Worm (Caenorhabditis elegans): ENCODE measurements around the gene E04F6.15.

The E04F6.15 gene

DNA sequence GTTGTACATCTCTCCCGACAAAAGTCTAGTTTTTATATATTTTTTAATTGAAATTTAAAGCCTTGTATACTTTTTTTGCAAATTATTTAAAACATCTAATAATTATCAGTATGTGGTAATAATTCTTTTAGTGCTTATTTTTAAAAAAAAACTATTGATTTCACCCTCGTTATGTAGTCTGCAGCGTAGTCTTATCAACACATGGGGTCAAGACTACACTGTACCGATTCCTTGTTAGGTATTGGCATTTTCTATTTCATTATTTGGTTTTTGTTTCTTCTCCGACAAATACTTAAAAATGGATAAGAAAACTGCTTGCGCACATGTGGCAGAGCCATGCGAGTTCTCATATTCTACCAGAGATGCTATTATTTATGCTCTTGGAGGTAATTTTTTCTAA, 14.0 kb downstream of the E04F6.15 start, which contains the start of gene maoc-1:
maoc-1 (plus strand) TSS at position 237 of the 400 bp plus-strand sequence.
- no peak for TF ChIP-seq lin-14 (GFP tag; optimal IDR thresholded peaks at IDR 0.05)
- TF ChIP-seq fkh-4 (tag; optimal IDR thresholded peaks at IDR 0.05; ENCODE audit: borderline replicate concordance) = no peak
- no peak for TF ChIP-seq sox-4 (tag; optimal IDR thresholded peaks at IDR 0.05)
- no peak for TF ChIP-seq grh-1 (GFP tag; IDR thresholded peaks at IDR 0.05)
- TF ChIP-seq vab-15 (tag; optimal IDR thresholded peaks at IDR 0.05) = no peak
- TF ChIP-seq irx-1 (tag; optimal IDR thresholded peaks at IDR 0.05) = no peak
- TF ChIP-seq nhr-47 (tag; optimal IDR thresholded peaks at IDR 0.05) = no peak
- peak; percentile 6 for TF ChIP-seq elt-2 (tag; optimal IDR thresholded peaks at IDR 0.05)
- peak; percentile 36 for TF ChIP-seq nhr-20 (tag; optimal IDR thresholded peaks at IDR 0.05)
- peak in 1 of 2 experiments; percentile 18 for TF ChIP-seq lin-35 (GFP tag; optimal IDR thresholded peaks at IDR 0.05)
- no peak for TF ChIP-seq fkh-8 (tag; optimal IDR thresholded peaks at IDR 0.05)
- TF ChIP-seq ceh-82 (tag; optimal IDR thresholded peaks at IDR 0.05) = no peak
- TF ChIP-seq ceh-8 (GFP tag; optimal IDR thresholded peaks at IDR 0.05) = no peak
- peak; percentile 5 for TF ChIP-seq blmp-1 (tag; optimal IDR thresholded peaks at IDR 0.05)
- no peak for TF ChIP-seq ces-1 (GFP tag; optimal IDR thresholded peaks at IDR 0.05)
- no peak for TF ChIP-seq lin-15B (tag; optimal IDR thresholded peaks at IDR 0.05)
- no peak for TF ChIP-seq unc-98 (GFP tag; IDR thresholded peaks at IDR 0.05)

DNA sequence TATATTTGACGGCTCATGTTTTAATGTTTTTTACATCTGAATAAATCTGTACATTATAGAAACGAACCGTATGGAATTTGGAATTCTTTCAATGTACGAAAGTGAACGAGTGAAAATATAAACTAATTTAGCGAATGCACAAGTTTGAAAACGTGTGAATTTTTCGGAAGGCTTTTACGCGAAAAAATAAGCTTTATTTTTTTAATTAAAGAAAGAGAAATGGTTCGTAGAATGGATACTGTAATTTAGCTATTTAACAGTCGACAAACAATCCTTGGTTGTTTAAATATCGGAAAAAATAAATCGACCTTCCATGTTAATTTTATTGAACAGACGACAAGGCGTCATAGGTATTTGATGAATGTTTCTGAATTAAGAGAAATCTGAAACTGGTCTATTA, 14.5 kb downstream of the E04F6.15 start, which contains the start of gene acdh-12:
acdh-12 (minus strand) TSS at position 101 of the 400 bp plus-strand sequence.
- no peak for TF ChIP-seq C04F5.9 (tag; optimal IDR thresholded peaks at IDR 0.05)

DNA sequence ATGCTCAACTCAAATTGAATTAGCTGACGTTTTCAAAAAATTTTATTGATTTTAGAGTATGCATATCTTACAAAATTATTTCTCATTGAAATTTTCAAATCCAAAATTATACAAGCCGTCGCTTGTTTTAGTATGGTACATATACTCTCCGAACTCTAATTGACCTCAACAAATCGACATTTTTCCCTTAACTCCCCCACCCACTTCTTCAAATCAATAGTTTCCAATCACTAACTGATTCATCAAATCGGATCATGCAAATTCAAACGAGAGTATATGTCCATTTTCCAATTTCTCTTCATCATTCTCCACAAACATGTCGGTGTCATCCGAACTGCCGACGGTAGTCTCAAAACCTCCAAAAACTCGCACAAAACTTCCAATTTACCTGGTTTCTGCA, 21.0 kb downstream of the E04F6.15 start, which contains the start of gene E04F6.4:
E04F6.4 (plus strand) TSS at position 301 of the 400 bp plus-strand sequence.
- TF ChIP-seq swsn-7 (tag; optimal IDR thresholded peaks at IDR 0.05) (no peak), fos-1 (tag; optimal IDR thresholded peaks at IDR 0.05) (no peak), F16B12.6 (tag; optimal IDR thresholded peaks at IDR 0.05) (no peak), lin-15B (tag; optimal IDR thresholded peaks at IDR 0.05) (no peak), nhr-20 (tag; optimal IDR thresholded peaks at IDR 0.05) (no peak), jun-1 (tag; optimal IDR thresholded peaks at IDR 0.05) (no peak), zip-4 (GFP tag; optimal IDR thresholded peaks at IDR 0.05) (no peak)

DNA sequence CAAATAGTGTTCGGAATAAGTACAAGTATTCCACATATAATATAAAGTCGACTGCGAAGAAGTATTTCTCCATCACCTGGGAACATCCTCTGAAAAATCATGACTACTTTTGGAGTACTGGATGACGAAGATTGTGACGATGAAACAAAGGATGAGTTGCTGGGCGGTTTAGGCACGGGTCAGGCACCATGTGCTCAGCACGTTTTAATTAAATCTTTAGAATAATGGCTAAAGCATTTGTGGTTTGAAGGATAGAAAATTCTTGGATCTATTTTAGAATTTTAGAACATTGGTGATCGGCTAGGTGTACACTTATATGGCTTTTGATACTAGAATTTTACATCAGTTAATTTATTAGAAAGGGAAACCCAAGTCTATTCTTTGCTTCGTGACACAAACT, 23.0 kb downstream of the E04F6.15 start, which contains the start of gene C27H5.6:
C27H5.6 (minus strand) TSS at position 101 of the 400 bp plus-strand sequence.
- no peak for TF ChIP-seq mdl-1 (tag; optimal IDR thresholded peaks at IDR 0.05)
- TF ChIP-seq lir-3 (tag; optimal IDR thresholded peaks at IDR 0.05; ENCODE audit: poor library complexity) = peak; percentile 34
- TF ChIP-seq unc-86 (tag; optimal IDR thresholded peaks at IDR 0.05) = no peak
- TF ChIP-seq F16B12.6 (tag; optimal IDR thresholded peaks at IDR 0.05) = no peak

DNA sequence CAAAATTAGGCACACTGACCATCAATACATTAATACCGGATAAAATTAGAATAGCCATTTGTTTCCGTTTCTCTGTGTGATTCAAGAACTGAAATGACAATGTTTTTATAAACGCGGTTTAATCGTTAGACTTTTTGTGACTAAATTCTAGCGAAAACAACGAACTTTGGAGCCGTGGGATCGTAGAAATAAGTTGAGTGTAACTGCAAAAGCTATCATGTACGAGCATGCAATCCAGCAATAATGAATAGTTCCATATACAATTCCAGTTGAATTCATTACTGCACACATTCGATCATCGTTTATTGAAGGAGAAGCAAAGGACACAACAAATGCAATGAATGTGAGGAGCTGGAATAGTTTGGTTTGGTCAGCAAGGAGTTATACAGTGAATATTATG, 24.0 kb downstream of the E04F6.15 start:
- no peak for TF ChIP-seq grh-1 (GFP tag; IDR thresholded peaks at IDR 0.05)
- no peak for TF ChIP-seq Y116A8C.19 (tag; optimal IDR thresholded peaks at IDR 0.05; ENCODE audit: borderline replicate concordance)
- no peak for TF ChIP-seq lin-39 (tag; optimal IDR thresholded peaks at IDR 0.05)
- TF ChIP-seq lsy-2 (tag; optimal IDR thresholded peaks at IDR 0.05) = no peak
- TF ChIP-seq dpl-1 (GFP tag; optimal IDR thresholded peaks at IDR 0.05) = no peak
- TF ChIP-seq hlh-4 (tag; optimal IDR thresholded peaks at IDR 0.05) = no peak
- no peak for TF ChIP-seq irx-1 (tag; optimal IDR thresholded peaks at IDR 0.05)
- no peak for TF ChIP-seq mef-2 (tag; optimal IDR thresholded peaks at IDR 0.05)
- no peak for TF ChIP-seq aha-1 (tag; optimal IDR thresholded peaks at IDR 0.05)

All from whole organism, L1 larva.